Fruit fly (Drosophila melanogaster): ENCODE measurements around the gene Ret.

Ret gene

dm6 chr2L:21219640-21220085 is 21.1 kb upstream of the Ret start:
- TF ChIP-seq CG17801 (GFP tag; optimal IDR thresholded peaks at IDR 0.05; ENCODE audit: partially characterized antibody) = no peak

- TF ChIP-seq CG17801 (GFP tag; optimal IDR thresholded peaks at IDR 0.05; ENCODE audit: partially characterized antibody) = peak; percentile 1
These were observed 20.3 kb upstream of the Ret start for dm6 chr2L:21218912-21219246.

- TF ChIP-seq CG17801 (GFP tag; optimal IDR thresholded peaks at IDR 0.05; ENCODE audit: partially characterized antibody) = no peak
These were observed 19.8 kb upstream of the Ret start, which contains the start of gene CG8679 for dm6 chr2L:21218240-21218911. Gene CG8679 (minus strand): TSS chr2L:21218544.

dm6 chr2L:21214961-21215362 is 16.4 kb upstream of the Ret start:
- TF ChIP-seq CG17801 (GFP tag; optimal IDR thresholded peaks at IDR 0.05; ENCODE audit: partially characterized antibody) = peak; percentile 38

dm6 chr2L:21206193-21206592 is 7.6 kb upstream of the Ret start, which contains the start of gene clumsy:
Gene clumsy (plus strand): TSS chr2L:21206493.
- TF ChIP-seq CG17801 (GFP tag; optimal IDR thresholded peaks at IDR 0.05; ENCODE audit: partially characterized antibody) = no peak

dm6 chr2L:21202702-21203101 is 4.1 kb upstream of the Ret start, which contains the start of gene CG31988:
Gene CG31988 (minus strand): TSS chr2L:21202802.
- TF ChIP-seq CG17801 (GFP tag; optimal IDR thresholded peaks at IDR 0.05; ENCODE audit: partially characterized antibody) = no peak

dm6 chr2L:21200275-21200674 is 1.7 kb upstream of the Ret start, which contains the start of gene CG31624:
Gene CG31624 (minus strand): TSS chr2L:21200375.
- TF ChIP-seq CG17801 (GFP tag; optimal IDR thresholded peaks at IDR 0.05; ENCODE audit: partially characterized antibody) = no peak

- TF ChIP-seq CG17801 (GFP tag; optimal IDR thresholded peaks at IDR 0.05; ENCODE audit: partially characterized antibody) = no peak
These were observed 1.4 kb downstream of the Ret start for dm6 chr2L:21197178-21197577.

- TF ChIP-seq CG17801 (GFP tag; optimal IDR thresholded peaks at IDR 0.05; ENCODE audit: partially characterized antibody) = no peak
These were observed 2.1 kb downstream of the Ret start for dm6 chr2L:21196511-21196910.

- TF ChIP-seq CG17801 (GFP tag; optimal IDR thresholded peaks at IDR 0.05; ENCODE audit: partially characterized antibody) = no peak
These were observed 3.2 kb downstream of the Ret start for dm6 chr2L:21195331-21195730.

dm6 chr2L:21189273-21189781 is 9.2 kb downstream of the Ret start:
- no peak for TF ChIP-seq CG17801 (GFP tag; optimal IDR thresholded peaks at IDR 0.05; ENCODE audit: partially characterized antibody)

dm6 chr2L:21187753-21188152 is 10.8 kb downstream of the Ret start:
- TF ChIP-seq CG17801 (GFP tag; optimal IDR thresholded peaks at IDR 0.05; ENCODE audit: partially characterized antibody) = no peak

- no peak for TF ChIP-seq CG17801 (GFP tag; optimal IDR thresholded peaks at IDR 0.05; ENCODE audit: partially characterized antibody)
These were observed 18.9 kb downstream of the Ret start, which contains the start of the genes bur and Mcm10 for dm6 chr2L:21179615-21180031. Gene bur (minus strand): TSS chr2L:21179683. Gene Mcm10 (plus strand): TSS chr2L:21179933.

- TF ChIP-seq CG17801 (GFP tag; optimal IDR thresholded peaks at IDR 0.05; ENCODE audit: partially characterized antibody) = no peak
These were observed 19.4 kb downstream of the Ret start for dm6 chr2L:21179217-21179520.

- no peak for TF ChIP-seq CG17801 (GFP tag; optimal IDR thresholded peaks at IDR 0.05; ENCODE audit: partially characterized antibody)
These were observed 19.9 kb downstream of the Ret start for dm6 chr2L:21178436-21179216.

- no peak for TF ChIP-seq CG17801 (GFP tag; optimal IDR thresholded peaks at IDR 0.05; ENCODE audit: partially characterized antibody)
These were observed 25.6 kb downstream of the Ret start, which contains the start of gene CG31627 for dm6 chr2L:21172922-21173321. Gene CG31627 (plus strand): TSS chr2L:21173222.

Data from ovary, adult (tissue).